Worm (Caenorhabditis elegans) whole organism, L4 larva: ENCODE results near the gene AH10.2.
A peak's percentile ranks its signal among the peaks of the same experiment; 100 is the strongest.

ENCODE experiments used
- F26F4.8 ChIP-seq: fragments of 200-800 bp; sonication (Bioruptor generic); conservative IDR thresholded peaks from 2 replicates; pipeline ENCODE4 v1.3.6; 2022; ENCODE audit warnings: missing genetic modification characterization, missing compliant biosample characterization
- F44E2.7 ChIP-seq: fragments of 200-800 bp; sonication (Bioruptor generic); IDR thresholded peaks from 2 replicates; pipeline ENCODE4 v2.1.2; 2022; ENCODE audit warnings: missing genetic modification characterization, missing compliant biosample characterization
- F49E8.2 ChIP-seq: sonication (generic microtip); optimal IDR thresholded peaks from 2 replicates; lab custom pipeline; 2016; ENCODE audit warnings: missing compliant biosample characterization, mild to moderate bottlenecking, missing genetic modification characterization, borderline replicate concordance
- Y48G9A.11 ChIP-seq: fragments of 200-800 bp; sonication (Bioruptor generic); IDR thresholded peaks from 2 replicates; pipeline ENCODE4 v1.3.6; 2022; ENCODE audit warnings: missing genetic modification reagents, missing genetic modification characterization, missing compliant biosample characterization
- aha-1 ChIP-seq: fragments of 150-350 bp; peaks from one replicate; lab custom pipeline; 2014; ENCODE audit warnings: missing biosample characterization, missing genetic modification characterization
- aly-2 ChIP-seq: sonication (generic microtip); optimal IDR thresholded peaks from 2 replicates; lab custom pipeline; 2018; ENCODE audit warnings: missing biosample characterization, missing genetic modification characterization
- arid-1 ChIP-seq: fragments of 200-800 bp; sonication (Bioruptor generic); conservative IDR thresholded peaks from 2 replicates; pipeline ENCODE4 v1.3.6; 2022; ENCODE audit warnings: missing genetic modification reagents, missing genetic modification characterization, missing compliant biosample characterization
- ceh-44 ChIP-seq: fragments of 200-800 bp; sonication (Bioruptor generic); IDR thresholded peaks from 2 replicates; pipeline ENCODE4 v1.3.6; 2022; ENCODE audit warnings: missing genetic modification reagents, missing genetic modification characterization, missing compliant biosample characterization
- cey-2 ChIP-seq: sonication (generic microtip); optimal IDR thresholded peaks from 3 replicates; lab custom pipeline; 2017; ENCODE audit warnings: missing genetic modification characterization, mild to moderate bottlenecking, missing compliant biosample characterization, antibody characterized with exemption, borderline replicate concordance; ENCODE audit not compliant: insufficient read depth
- ctbp-1 ChIP-seq: fragments of 200-800 bp; sonication (Bioruptor generic); IDR thresholded peaks from 2 replicates; pipeline ENCODE4 v1.3.6; 2022; ENCODE audit warnings: missing genetic modification reagents, missing genetic modification characterization, missing compliant biosample characterization
- dmd-8 ChIP-seq: fragments of 200-800 bp; sonication (Bioruptor generic); IDR thresholded peaks from 2 replicates; pipeline ENCODE4 v1.3.6; 2022; ENCODE audit warnings: missing genetic modification characterization, missing compliant biosample characterization
- dve-1 ChIP-seq: sonication (generic microtip); optimal IDR thresholded peaks from 2 replicates; lab custom pipeline; 2017; ENCODE audit warnings: antibody characterized with exemption, mild to moderate bottlenecking, missing genetic modification characterization, missing compliant biosample characterization; ENCODE audit not compliant: insufficient read depth
- hif-1 ChIP-seq, 2 experiments: sonication (generic microtip); optimal IDR thresholded peaks; 2 replicates each; lab custom pipeline; 2016 to 2017; ENCODE audit warnings: missing compliant biosample characterization in 2 of 2, missing genetic modification characterization in 2 of 2, missing genetic modification reagents in 2 of 2, missing genotype in 2 of 2, mild to moderate bottlenecking in 1 of 2
- hlh-30 ChIP-seq: sonication (generic microtip); optimal IDR thresholded peaks from 2 replicates; lab custom pipeline; 2017; ENCODE audit warnings: antibody characterized with exemption, mild to moderate bottlenecking, missing genetic modification characterization, missing compliant biosample characterization; ENCODE audit not compliant: insufficient read depth
- hmg-1.1 ChIP-seq: fragments of 200-800 bp; sonication (Bioruptor generic); IDR thresholded peaks from 2 replicates; pipeline ENCODE4 v1.3.6; 2022; ENCODE audit warnings: missing genetic modification reagents, missing genetic modification characterization, missing compliant biosample characterization
- lin-39 ChIP-seq: fragments of 150-350 bp; optimal IDR thresholded peaks from 2 replicates; lab custom pipeline; 2014; ENCODE audit warnings: missing biosample characterization, missing genetic modification reagents, missing genetic modification characterization
- lir-3 ChIP-seq: sonication (generic microtip); optimal IDR thresholded peaks from 2 replicates; lab custom pipeline; 2016; ENCODE audit warnings: mild to moderate bottlenecking, missing genetic modification characterization, missing compliant biosample characterization
- madf-9 ChIP-seq: fragments of 200-800 bp; sonication (Bioruptor generic); conservative IDR thresholded peaks from 2 replicates; pipeline ENCODE4 v1.3.6; 2022; ENCODE audit warnings: missing genetic modification reagents, missing genetic modification characterization, missing compliant biosample characterization
- mdt-29 ChIP-seq: fragments of 200-800 bp; sonication (Bioruptor generic); IDR thresholded peaks from 2 replicates; pipeline ENCODE4 v1.3.6; 2022; ENCODE audit warnings: missing genetic modification reagents, missing genetic modification characterization, missing compliant biosample characterization
- mes-2 ChIP-seq: sonication (generic microtip); optimal IDR thresholded peaks from 2 replicates; lab custom pipeline; 2016; ENCODE audit warnings: missing genotype, mild to moderate bottlenecking, missing genetic modification characterization, missing compliant biosample characterization; ENCODE audit not compliant: poor library complexity, severe bottlenecking
- nhr-10 ChIP-seq: fragments of 150-350 bp; optimal IDR thresholded peaks from 2 replicates; lab custom pipeline; 2014; ENCODE audit warnings: missing biosample characterization, missing genetic modification characterization
- nhr-11 ChIP-seq: fragments of 150-350 bp; optimal IDR thresholded peaks from 2 replicates; lab custom pipeline; 2014; ENCODE audit warnings: missing biosample characterization, missing genetic modification characterization
- nhr-25 ChIP-seq: sonication (generic microtip); optimal IDR thresholded peaks from 2 replicates; lab custom pipeline; 2017; ENCODE audit warnings: missing genetic modification characterization, mild to moderate bottlenecking, missing compliant biosample characterization, antibody characterized with exemption, moderate library complexity, borderline replicate concordance; ENCODE audit not compliant: insufficient read depth
- nhr-76 ChIP-seq: fragments of 150-350 bp; optimal IDR thresholded peaks from 2 replicates; lab custom pipeline; 2014; ENCODE audit warnings: missing biosample characterization, missing genetic modification characterization
- nhr-77 ChIP-seq: fragments of 150-350 bp; optimal IDR thresholded peaks from 2 replicates; lab custom pipeline; 2014; ENCODE audit warnings: missing biosample characterization, missing genetic modification characterization
- pha-4 ChIP-seq, 2 experiments: fragments of 150-350 bp in 1 of 2; fragments of 200-800 bp in 1 of 2; sonication (Bioruptor generic) in 1 of 2; IDR thresholded peaks in 1 of 2; optimal IDR thresholded peaks in 1 of 2; 2 replicates each; pipeline versions ENCODE4 v1.3.6 to Lab custom; 2014 to 2022; ENCODE audit warnings: missing genetic modification characterization in 2 of 2, missing genetic modification reagents in 2 of 2, missing biosample characterization in 1 of 2, missing compliant biosample characterization in 1 of 2
- php-3 ChIP-seq: fragments of 200-800 bp; sonication (Bioruptor generic); IDR thresholded peaks from 2 replicates; pipeline ENCODE4 v1.3.6; 2022; ENCODE audit warnings: missing genetic modification reagents, missing genetic modification characterization, missing compliant biosample characterization
- saeg-2 ChIP-seq: fragments of 200-800 bp; sonication (Bioruptor generic); IDR thresholded peaks from 2 replicates; pipeline ENCODE4 v1.3.6; 2022; ENCODE audit warnings: missing genetic modification reagents, missing genetic modification characterization, missing compliant biosample characterization
- set-16 ChIP-seq: fragments of 200-800 bp; sonication (Bioruptor generic); IDR thresholded peaks from 2 replicates; pipeline ENCODE4 v1.3.6; 2022; ENCODE audit warnings: missing genetic modification reagents, missing genetic modification characterization, missing compliant biosample characterization
- snpc-4 ChIP-seq: fragments of 150-350 bp; optimal IDR thresholded peaks from 2 replicates; lab custom pipeline; 2014; ENCODE audit warnings: missing biosample characterization, missing genetic modification characterization
- spr-1 ChIP-seq: sonication (generic microtip); optimal IDR thresholded peaks from 2 replicates; lab custom pipeline; 2016; ENCODE audit warnings: mild to moderate bottlenecking, missing genetic modification characterization, missing compliant biosample characterization
- tag-97 ChIP-seq: fragments of 200-800 bp; sonication (Bioruptor generic); IDR thresholded peaks from 2 replicates; pipeline ENCODE4 v1.3.6; 2022; ENCODE audit warnings: missing genetic modification characterization, missing compliant biosample characterization
- zfp-2 ChIP-seq: sonication (generic microtip); optimal IDR thresholded peaks from 2 replicates; lab custom pipeline; 2016; ENCODE audit warnings: mild to moderate bottlenecking, missing genetic modification characterization, missing compliant biosample characterization
- ztf-11 ChIP-seq: fragments of 150-350 bp; optimal IDR thresholded peaks from 2 replicates; lab custom pipeline; 2014; ENCODE audit warnings: missing biosample characterization, missing genetic modification characterization
- ztf-7 ChIP-seq: fragments of 150-350 bp; optimal IDR thresholded peaks from 2 replicates; lab custom pipeline; 2014; ENCODE audit warnings: missing biosample characterization, missing genetic modification characterization

Gene AH10.2

DNA sequence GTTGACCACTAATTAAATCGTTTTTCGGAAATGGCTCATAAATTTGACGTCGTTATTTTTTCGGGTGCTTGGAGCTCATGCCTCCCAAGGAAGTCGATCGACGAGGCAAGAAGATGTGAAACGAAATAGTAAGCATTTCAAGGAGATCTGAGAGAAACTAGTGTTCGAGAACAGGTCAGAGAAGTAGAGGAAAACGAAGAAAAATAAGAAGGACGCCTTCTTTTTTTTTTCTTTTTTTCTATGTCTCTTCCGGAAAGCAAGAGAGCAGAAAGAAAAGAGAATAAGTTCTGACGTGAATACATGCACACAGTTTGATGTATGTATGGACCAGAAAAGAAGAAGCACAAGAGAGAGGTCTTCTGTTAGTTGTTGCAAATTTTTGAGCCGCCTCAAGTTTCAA, 12.9 kb upstream of the AH10.2 start (continued):
- TF ChIP-seq F44E2.7 (GFP tag; lab: Robert Waterston, UW): no peak
- no peak for TF ChIP-seq ztf-7 (tag; lab: Kevin White, UChicago)
- no peak for TF ChIP-seq nhr-10 (tag; lab: Kevin White, UChicago)
- no peak for TF ChIP-seq F26F4.8 (GFP tag; lab: Robert Waterston, UW)
- TF ChIP-seq dve-1 (tag; lab: Kevin White, UChicago): no peak
- peak; percentile 33 for TF ChIP-seq hlh-30
- no peak for TF ChIP-seq mes-2 (tag; lab: Kevin White, UChicago)
- TF ChIP-seq nhr-11: peak; percentile 14
- no peak for TF ChIP-seq nhr-25
- TF ChIP-seq spr-1 (tag; lab: Kevin White, UChicago): no peak
- TF ChIP-seq nhr-76 (tag; lab: Kevin White, UChicago): no peak
- TF ChIP-seq ctbp-1 (GFP tag; lab: Robert Waterston, UW): 0 out of 2 replicates have a peak, but pooled peaks have one; percentile 45
- TF ChIP-seq Y48G9A.11 (GFP tag; lab: Robert Waterston, UW): no peak
- TF ChIP-seq aly-2 (tag; lab: Kevin White, UChicago): no peak
- TF ChIP-seq F49E8.2: no peak
- TF ChIP-seq php-3 (GFP tag; lab: Robert Waterston, UW): no peak
- TF ChIP-seq dmd-8: no peak
- no peak for TF ChIP-seq pha-4 (GFP tag; IDR thresholded peaks at IDR 0.05; lab: Robert Waterston, UW)
- no peak for TF ChIP-seq pha-4 (tag; optimal IDR thresholded peaks at IDR 0.05; lab: Kevin White, UChicago)
- TF ChIP-seq, all 104 proteins: peak for 11

DNA sequence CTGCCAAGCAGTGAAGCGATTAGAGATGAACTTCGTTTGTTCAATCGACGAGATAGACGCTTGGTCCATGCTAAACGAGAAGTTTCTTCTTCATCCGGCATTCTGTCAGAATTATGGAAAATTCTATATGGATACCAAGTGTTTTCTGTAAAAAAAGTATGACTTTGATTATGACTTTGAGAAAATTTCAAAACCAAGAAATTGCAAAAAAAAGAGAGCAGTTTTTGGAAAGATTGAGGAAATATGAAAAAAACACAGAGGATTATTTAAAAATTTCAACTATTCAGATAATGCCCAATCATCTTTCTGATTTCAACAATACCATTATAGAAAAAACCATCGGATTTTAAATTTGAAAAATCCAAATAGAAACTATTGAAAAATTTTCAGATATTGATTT, 11.3 kb upstream of the AH10.2 start, which contains the start of gene par-1:
Gene par-1, minus strand, starts transcription at position 101 of the 400 bp plus-strand sequence.
- TF ChIP-seq nhr-77: no peak
- TF ChIP-seq aha-1 (tag; lab: Kevin White, UChicago): peak; percentile 45

DNA sequence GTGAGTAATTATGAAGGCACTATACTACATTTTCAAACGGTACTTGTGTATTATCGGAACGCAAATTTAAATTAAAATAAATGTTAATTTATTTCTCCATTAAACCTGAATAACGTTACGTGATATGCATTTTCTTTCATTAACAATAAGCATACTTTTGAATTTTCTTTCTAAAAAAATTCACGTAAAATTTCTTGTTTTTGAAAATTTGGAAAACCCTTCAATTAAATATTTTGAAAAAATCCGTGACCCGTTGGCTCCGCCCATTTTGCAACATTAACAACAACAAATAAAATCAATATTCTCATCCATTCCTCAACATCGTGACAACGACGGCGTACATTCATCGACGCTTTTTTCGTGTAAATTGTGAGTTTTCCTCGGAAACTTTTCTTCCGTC, 10.4 kb upstream of the AH10.2 start, which contains the start of gene acs-10:
Gene acs-10, plus strand, starts transcription at position 301 of the 400 bp plus-strand sequence.
- no peak for TF ChIP-seq hmg-1.1 (GFP tag; lab: Robert Waterston, UW)
- no peak for TF ChIP-seq lin-39
- TF ChIP-seq cey-2 (tag; lab: Kevin White, UChicago): no peak
- no peak for TF ChIP-seq zfp-2
- TF ChIP-seq mdt-29 (GFP tag; lab: Robert Waterston, UW): no peak
- TF ChIP-seq hif-1 (tag; optimal IDR thresholded peaks at IDR 0.05; lab: Kevin White, UChicago): no peak
- TF ChIP-seq lir-3: no peak
- TF ChIP-seq ceh-44 (GFP tag; lab: Robert Waterston, UW): no peak
- no peak for TF ChIP-seq arid-1 (GFP tag; lab: Robert Waterston, UW)
- TF ChIP-seq aly-2 (tag; lab: Kevin White, UChicago): no peak
- TF ChIP-seq aha-1 (tag; lab: Kevin White, UChicago): no peak
- TF ChIP-seq php-3 (GFP tag; lab: Robert Waterston, UW): no peak
- no peak for TF ChIP-seq ztf-11 (tag; lab: Kevin White, UChicago)
- no peak for TF ChIP-seq madf-9 (GFP tag; lab: Robert Waterston, UW)
- TF ChIP-seq snpc-4: no peak
- no peak for TF ChIP-seq saeg-2
- no peak for TF ChIP-seq spr-1 (tag; lab: Kevin White, UChicago)
- TF ChIP-seq tag-97 (GFP tag; lab: Robert Waterston, UW): no peak
- no peak for TF ChIP-seq nhr-25
- no peak for TF ChIP-seq mes-2 (tag; lab: Kevin White, UChicago)
- TF ChIP-seq, all 104 proteins: peak for 0

DNA sequence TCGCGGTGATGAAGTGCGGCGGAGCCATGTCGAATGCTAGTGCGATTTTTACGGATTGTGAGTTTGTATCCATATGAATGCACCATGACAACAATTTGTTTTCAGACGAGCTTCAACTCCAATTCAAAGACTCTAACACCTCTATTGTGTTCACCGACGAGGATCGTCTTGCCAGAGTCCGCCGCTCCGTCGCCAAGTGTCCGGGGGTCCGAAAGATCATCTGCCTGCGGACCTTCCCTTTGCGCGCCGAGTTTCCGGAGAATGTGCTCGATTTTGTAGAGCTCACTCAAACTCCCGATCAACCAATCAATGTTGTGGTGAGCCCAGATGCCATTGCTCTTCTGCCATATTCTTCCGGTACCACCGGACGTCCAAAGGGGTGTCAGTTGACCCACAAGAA, 9.5 kb upstream of the AH10.2 start:
- TF ChIP-seq nhr-76 (tag; lab: Kevin White, UChicago) (no peak), set-16 (GFP tag; lab: Robert Waterston, UW) (peak; percentile 67)
